Fruit fly (Drosophila melanogaster) whole organism, embryonic: ENCODE results near the gene Srg3.

Experiments
- Abd-B ChIP-seq: fragments of 200-800 bp; sonication (Bioruptor generic); optimal IDR thresholded peaks from 2 replicates; lab custom pipeline; 2018; ENCODE audit warnings: missing biosample characterization, mild to moderate bottlenecking, missing genetic modification characterization, moderate library complexity
- B-H2 ChIP-seq: fragments of 200-800 bp; sonication (Bioruptor generic); optimal IDR thresholded peaks from 2 replicates; lab custom pipeline; 2018; ENCODE audit warnings: missing biosample characterization, mild to moderate bottlenecking, missing genetic modification characterization
- BtbVII ChIP-seq: fragments of 200-800 bp; sonication (Bioruptor generic); optimal IDR thresholded peaks from 3 replicates; lab custom pipeline; 2017; ENCODE audit warnings: missing biosample characterization, mild to moderate bottlenecking, missing genetic modification characterization
- CG10366 ChIP-seq: fragments of 200-800 bp; sonication (Bioruptor generic); IDR thresholded peaks from 2 replicates; pipeline ENCODE4 v1.3.6; 2022; ENCODE audit warnings: missing biosample characterization, missing genetic modification characterization
- CG11504 ChIP-seq: fragments of 200-800 bp; sonication (Bioruptor generic); optimal IDR thresholded peaks from 3 replicates; lab custom pipeline; 2019; ENCODE audit warnings: missing biosample characterization, mild to moderate bottlenecking, missing genetic modification characterization, moderate library complexity
- CG14050 ChIP-seq: fragments of 200-800 bp; sonication (Bioruptor generic); IDR thresholded peaks from 3 replicates; pipeline ENCODE4 v1.3.6; 2022; ENCODE audit warnings: missing biosample characterization, missing genetic modification characterization
- CG18262 ChIP-seq: fragments of 200-800 bp; optimal IDR thresholded peaks from 3 replicates; lab custom pipeline; 2019; ENCODE audit warnings: missing biosample characterization, mild to moderate bottlenecking, missing genetic modification characterization, moderate library complexity
- CG2199 ChIP-seq: fragments of 200-800 bp; sonication (Bioruptor generic); IDR thresholded peaks from 3 replicates; pipeline ENCODE4 v1.3.6; 2022; ENCODE audit warnings: missing biosample characterization, missing genetic modification characterization
- CG2202 ChIP-seq: fragments of 200-800 bp; sonication (Bioruptor generic); optimal IDR thresholded peaks from 2 replicates; lab custom pipeline; 2018; ENCODE audit warnings: missing biosample characterization, mild to moderate bottlenecking, missing genetic modification characterization
- CG3065 ChIP-seq: fragments of 200-800 bp; sonication (Bioruptor generic); optimal IDR thresholded peaks from 2 replicates; lab custom pipeline; 2016; ENCODE audit warnings: missing biosample characterization, missing genetic modification characterization
- CG34376 ChIP-seq: fragments of 200-800 bp; sonication (Bioruptor generic); optimal IDR thresholded peaks from 2 replicates; lab custom pipeline; 2018; ENCODE audit warnings: missing biosample characterization, mild to moderate bottlenecking, missing genetic modification characterization
- CG5953 ChIP-seq: fragments of 200-800 bp; sonication (Bioruptor generic); IDR thresholded peaks from 2 replicates; pipeline ENCODE4 v1.3.6; 2022; ENCODE audit warnings: missing biosample characterization, missing genetic modification characterization
- CG8765 ChIP-seq: fragments of 200-800 bp; sonication (Bioruptor generic); IDR thresholded peaks from 2 replicates; pipeline ENCODE4 v1.3.6; 2022; ENCODE audit warnings: missing biosample characterization, missing genetic modification characterization
- Dbx ChIP-seq: fragments of 200-800 bp; sonication (Bioruptor generic); IDR thresholded peaks from 3 replicates; pipeline ENCODE4 v1.3.6; 2022; ENCODE audit warnings: missing biosample characterization, missing genetic modification characterization
- Dll ChIP-seq: fragments of 200-800 bp; sonication (Bioruptor generic); IDR thresholded peaks from 4 replicates; pipeline ENCODE4 v1.3.6; 2022; ENCODE audit warnings: missing biosample characterization, missing genetic modification characterization; ENCODE audit not compliant: partially characterized antibody
- Dref ChIP-seq: fragments of 200-800 bp; sonication (Bioruptor generic); IDR thresholded peaks from 2 replicates; pipeline ENCODE4 v1.3.6; 2022; ENCODE audit warnings: missing biosample characterization, missing genetic modification characterization
- Fer3 ChIP-seq: fragments of 200-800 bp; sonication (Bioruptor generic); optimal IDR thresholded peaks from 2 replicates; lab custom pipeline; 2018; ENCODE audit warnings: missing biosample characterization, mild to moderate bottlenecking, missing genetic modification characterization, moderate library complexity
- Hr51 ChIP-seq, 2 experiments: fragments of 200-800 bp; sonication (Bioruptor generic); optimal IDR thresholded peaks; 2 replicates in 1 of 2; 3 replicates in 1 of 2; lab custom pipeline; 2016 to 2018; ENCODE audit warnings: missing biosample characterization in 2 of 2, missing genetic modification characterization in 2 of 2, mild to moderate bottlenecking in 1 of 2, moderate library complexity in 1 of 2
- Kr ChIP-seq: fragments of 200-800 bp; sonication (Bioruptor generic); optimal IDR thresholded peaks from 2 replicates; lab custom pipeline; 2017; ENCODE audit warnings: missing biosample characterization, mild to moderate bottlenecking, missing genetic modification characterization
- Lhr ChIP-seq: fragments of 200-800 bp; sonication (Bioruptor generic); optimal IDR thresholded peaks from 3 replicates; lab custom pipeline; 2017; ENCODE audit warnings: mild to moderate bottlenecking, missing biosample characterization, missing genetic modification reagents, missing genetic modification characterization
- MTF-1 ChIP-seq: fragments of 200-800 bp; sonication (Bioruptor generic); optimal IDR thresholded peaks from 2 replicates; lab custom pipeline; 2018; ENCODE audit warnings: missing biosample characterization, mild to moderate bottlenecking, missing genetic modification characterization, borderline replicate concordance
- Mrtf ChIP-seq: fragments of 200-800 bp; sonication (Bioruptor generic); IDR thresholded peaks from 3 replicates; pipeline ENCODE4 v1.3.6; 2022; ENCODE audit warnings: missing biosample characterization, missing genetic modification characterization
- Optix ChIP-seq: fragments of 200-800 bp; sonication (Bioruptor generic); IDR thresholded peaks from 3 replicates; pipeline ENCODE4 v1.3.6; 2022; ENCODE audit warnings: missing biosample characterization, missing genetic modification characterization
- Ravus ChIP-seq: fragments of 200-800 bp; sonication (Bioruptor generic); IDR thresholded peaks from 2 replicates; pipeline ENCODE4 v1.3.6; 2022; ENCODE audit warnings: missing biosample characterization, missing genetic modification characterization
- Rx ChIP-seq: fragments of 200-800 bp; sonication (Bioruptor generic); IDR thresholded peaks from 2 replicates; pipeline ENCODE4 v1.3.6; 2022; ENCODE audit warnings: missing biosample characterization, missing genetic modification characterization
- Side ChIP-seq: fragments of 200-800 bp; sonication (Bioruptor generic); optimal IDR thresholded peaks from 2 replicates; lab custom pipeline; 2016; ENCODE audit warnings: missing biosample characterization, missing genetic modification characterization
- aop ChIP-seq: fragments of 200-800 bp; sonication (Bioruptor generic); IDR thresholded peaks from 2 replicates; pipeline ENCODE4 v1.3.6; 2022; ENCODE audit warnings: missing biosample characterization, missing genetic modification characterization
- ara ChIP-seq: fragments of 200-800 bp; sonication (Bioruptor generic); IDR thresholded peaks from 2 replicates; pipeline ENCODE4 v1.3.6; 2022; ENCODE audit warnings: missing biosample characterization, missing genetic modification characterization
- bcd ChIP-seq: fragments of 200-800 bp; sonication (Bioruptor generic); optimal IDR thresholded peaks from 2 replicates; lab custom pipeline; 2017; ENCODE audit warnings: missing biosample characterization, mild to moderate bottlenecking, missing genetic modification characterization
- bsh ChIP-seq, 2 experiments: fragments of 200-800 bp; sonication (Bioruptor generic); optimal IDR thresholded peaks; 2 replicates each; lab custom pipeline; 2017 to 2018; ENCODE audit warnings: mild to moderate bottlenecking in 2 of 2, missing biosample characterization in 2 of 2, missing genetic modification characterization in 2 of 2, moderate library complexity in 1 of 2
- crc ChIP-seq: fragments of 200-800 bp; sonication (Bioruptor generic); optimal IDR thresholded peaks from 2 replicates; lab custom pipeline; 2016; ENCODE audit warnings: missing biosample characterization, missing genetic modification characterization
- croc ChIP-seq: fragments of 200-800 bp; sonication (Bioruptor generic); conservative IDR thresholded peaks from 3 replicates; pipeline ENCODE4 v1.3.6; 2022; ENCODE audit warnings: missing biosample characterization, missing genetic modification characterization
- dm ChIP-seq: fragments of 200-800 bp; sonication (Bioruptor generic); optimal IDR thresholded peaks from 3 replicates; lab custom pipeline; 2016; ENCODE audit warnings: missing biosample characterization, missing genetic modification characterization
- fd64A ChIP-seq: fragments of 200-800 bp; sonication (Bioruptor generic); optimal IDR thresholded peaks from 3 replicates; lab custom pipeline; 2018; ENCODE audit warnings: missing biosample characterization, mild to moderate bottlenecking, missing genetic modification characterization
- fd96Cb ChIP-seq: fragments of 200-800 bp; sonication (Bioruptor generic); optimal IDR thresholded peaks from 2 replicates; lab custom pipeline; 2018; ENCODE audit warnings: missing biosample characterization, mild to moderate bottlenecking, missing genetic modification characterization, moderate library complexity
- fru ChIP-seq: fragments of >200 bp; optimal IDR thresholded peaks from 2 replicates; lab custom pipeline; 2017
- fu2 ChIP-seq: fragments of 200-800 bp; sonication (Bioruptor generic); optimal IDR thresholded peaks from 2 replicates; lab custom pipeline; 2016; ENCODE audit warnings: missing biosample characterization, missing genetic modification characterization
- gsb ChIP-seq: fragments of 200-800 bp; sonication (Bioruptor generic); IDR thresholded peaks from 2 replicates; pipeline ENCODE4 v1.3.6; 2022; ENCODE audit warnings: missing biosample characterization, missing genetic modification characterization
- h ChIP-seq: fragments of >200 bp; optimal IDR thresholded peaks from 2 replicates; lab custom pipeline; 2017
- hkb ChIP-seq, 2 experiments: fragments of 200-800 bp in 1 of 2; fragments of >200 bp in 1 of 2; sonication (Bioruptor generic) in 1 of 2; IDR thresholded peaks in 1 of 2; optimal IDR thresholded peaks in 1 of 2; 2 replicates each; pipeline versions ENCODE4 v1.3.6 to Lab custom; 2017 to 2022; ENCODE audit warnings: missing biosample characterization in 1 of 2, missing genetic modification characterization in 1 of 2
- jigr1 ChIP-seq: fragments of 200-800 bp; sonication (Bioruptor generic); IDR thresholded peaks from 3 replicates; pipeline ENCODE4 v1.3.6; 2022; ENCODE audit warnings: missing biosample characterization, missing genetic modification characterization
- mld ChIP-seq: fragments of 200-800 bp; sonication (Bioruptor generic); IDR thresholded peaks from 3 replicates; pipeline ENCODE4 v1.3.6; 2022; ENCODE audit warnings: missing biosample characterization, missing genetic modification characterization; ENCODE audit not compliant: partially characterized antibody
- nerfin-1 ChIP-seq: fragments of 200-800 bp; sonication (Bioruptor generic); optimal IDR thresholded peaks from 3 replicates; lab custom pipeline; 2019; ENCODE audit warnings: missing biosample characterization, mild to moderate bottlenecking, missing genetic modification characterization, moderate library complexity
- oc ChIP-seq: fragments of 200-800 bp; sonication (Bioruptor generic); optimal IDR thresholded peaks from 2 replicates; lab custom pipeline; 2018; ENCODE audit warnings: missing biosample characterization, mild to moderate bottlenecking, missing genetic modification characterization, moderate library complexity
- pfk ChIP-seq: fragments of 200-800 bp; sonication (Bioruptor generic); optimal IDR thresholded peaks from 2 replicates; lab custom pipeline; 2018; ENCODE audit warnings: missing biosample characterization, mild to moderate bottlenecking, missing genetic modification characterization, moderate library complexity
- pros ChIP-seq: fragments of 200-800 bp; sonication (Bioruptor generic); optimal IDR thresholded peaks from 3 replicates; lab custom pipeline; 2019; ENCODE audit warnings: missing biosample characterization, mild to moderate bottlenecking, missing genetic modification characterization, moderate library complexity
- slp2 ChIP-seq: fragments of 200-800 bp; sonication (Bioruptor generic); optimal IDR thresholded peaks from 2 replicates; lab custom pipeline; 2016; ENCODE audit warnings: missing biosample characterization, missing genetic modification characterization
- tio ChIP-seq: fragments of 200-800 bp; sonication (Bioruptor generic); optimal IDR thresholded peaks from 2 replicates; lab custom pipeline; 2017; ENCODE audit warnings: missing biosample characterization, missing genetic modification characterization, inconsistent platforms
- vvl ChIP-seq: fragments of 200-800 bp; sonication (Bioruptor generic); IDR thresholded peaks from 2 replicates; pipeline ENCODE4 v1.3.6; 2022; ENCODE audit warnings: missing biosample characterization, missing genetic modification characterization
- zen ChIP-seq: fragments of 200-800 bp; sonication (Bioruptor generic); optimal IDR thresholded peaks from 3 replicates; lab custom pipeline; 2018; ENCODE audit warnings: missing biosample characterization, mild to moderate bottlenecking, missing genetic modification characterization, moderate library complexity
- zfh1 ChIP-seq: fragments of 200-800 bp; sonication (Bioruptor generic); IDR thresholded peaks from 3 replicates; pipeline ENCODE4 v1.3.6; 2022; ENCODE audit warnings: missing biosample characterization, missing genetic modification characterization

The Srg3 gene

dm6 chr3L:9476829-9477228 lies 33.8 kb downstream of the Srg3 start, which contains the start of the genes Uch-L5 and Jarid2 (continued):
- TF ChIP-seq CG8765 (GFP tag; lab: Robert Waterston, UW) = no peak
- TF ChIP-seq Dref = peak; percentile 48
- TF ChIP-seq pros (GFP tag; lab: Kevin White, UChicago) = no peak
- no peak for TF ChIP-seq Ravus
- no peak for TF ChIP-seq CG2199
- TF ChIP-seq CG34376 = peak; percentile 42
- no peak for TF ChIP-seq gsb (GFP tag; lab: Robert Waterston, UW)
- no peak for TF ChIP-seq fd96Cb (tag; lab: Kevin White, UChicago)
- no peak for TF ChIP-seq Fer3 (tag; lab: Kevin White, UChicago)
- peak; percentile 52 for TF ChIP-seq pfk
- TF ChIP-seq CG11504 = no peak
- no peak for TF ChIP-seq fru (lab: Kevin White, UChicago)
- TF ChIP-seq Dbx (GFP tag; lab: Robert Waterston, UW) = 0 out of 3 replicates have a peak, but pooled peaks have one; percentile 17
- no peak for TF ChIP-seq CG2202 (tag; lab: Kevin White, UChicago)
- TF ChIP-seq CG18262 (tag; lab: Kevin White, UChicago) = no peak
- no peak for TF ChIP-seq zfh1
- peak; percentile 52 for TF ChIP-seq bcd (GFP tag; lab: Kevin White, UChicago)
- TF ChIP-seq bsh (GFP tag; optimal IDR thresholded peaks at IDR 0.05; lab: Kevin White, UChicago) = peak in 1 of 2 experiments; percentile 0
- peak; percentile 39 for TF ChIP-seq crc
- TF ChIP-seq CG10366 = no peak
- TF ChIP-seq MTF-1 (GFP tag; lab: Kevin White, UChicago) = peak; percentile 62
- TF ChIP-seq ara (GFP tag; lab: Robert Waterston, UW) = peak; percentile 41; the same call in 1 of the 2 replicates
- TF ChIP-seq Lhr (GFP tag; lab: Kevin White, UChicago) = peak; percentile 60
- TF ChIP-seq Mrtf (GFP tag; lab: Robert Waterston, UW) = no peak
- TF ChIP-seq CG14050 (GFP tag; lab: Robert Waterston, UW) = no peak
- no peak for TF ChIP-seq BtbVII (GFP tag; lab: Kevin White, UChicago)
- no peak for TF ChIP-seq jigr1 (GFP tag; lab: Robert Waterston, UW)
- peak; percentile 81 for TF ChIP-seq dm
- TF ChIP-seq fd64A (GFP tag; lab: Kevin White, UChicago) = no peak
- TF ChIP-seq CG5953 (GFP tag; lab: Robert Waterston, UW) = no peak
- TF ChIP-seq aop = no peak
- peak in 1 of 2 experiments; percentile 30 for TF ChIP-seq Hr51 (GFP tag; optimal IDR thresholded peaks at IDR 0.05; lab: Kevin White, UChicago)
- TF ChIP-seq Abd-B (GFP tag; lab: Kevin White, UChicago) = no peak
- TF ChIP-seq vvl = peak; percentile 55
- no peak for TF ChIP-seq oc (tag; lab: Kevin White, UChicago)
- no peak for TF ChIP-seq CG3065 (GFP tag; lab: Kevin White, UChicago)
- TF ChIP-seq Kr = no peak
- TF ChIP-seq nerfin-1 (tag; lab: Kevin White, UChicago) = peak; percentile 27
- TF ChIP-seq tio (GFP tag; lab: Kevin White, UChicago) = no peak
- peak; percentile 38 for TF ChIP-seq zen
- TF ChIP-seq Dll (GFP tag; lab: Robert Waterston, UW) = 0 out of 4 replicates have a peak, but pooled peaks have one; percentile 24
- no peak for TF ChIP-seq hkb (optimal IDR thresholded peaks at IDR 0.05; lab: Kevin White, UChicago)
- TF ChIP-seq hkb (GFP tag; IDR thresholded peaks at IDR 0.05; lab: Robert Waterston, UW) = no peak
- peak; percentile 58 for TF ChIP-seq Side (GFP tag; lab: Kevin White, UChicago)
- peak; percentile 45 for TF ChIP-seq slp2 (GFP tag; lab: Kevin White, UChicago)
- TF ChIP-seq h (lab: Kevin White, UChicago) = no peak
- no peak for TF ChIP-seq croc (GFP tag; lab: Robert Waterston, UW)
- TF ChIP-seq mld (GFP tag; lab: Robert Waterston, UW) = no peak; the same call in 2 of the 3 replicates
- 0 out of 3 replicates have a peak, but pooled peaks have one; percentile 37 for TF ChIP-seq Optix
- peak; percentile 38 for TF ChIP-seq B-H2 (GFP tag; lab: Kevin White, UChicago)
- TF ChIP-seq fu2 (GFP tag; lab: Kevin White, UChicago) = peak; percentile 56
- peak; percentile 43; the same call in 1 of the 2 replicates for TF ChIP-seq Rx (GFP tag; lab: Robert Waterston, UW)
